Fruit fly (Drosophila melanogaster): ENCODE measurements around the gene nvd.

nvd gene

DNA sequence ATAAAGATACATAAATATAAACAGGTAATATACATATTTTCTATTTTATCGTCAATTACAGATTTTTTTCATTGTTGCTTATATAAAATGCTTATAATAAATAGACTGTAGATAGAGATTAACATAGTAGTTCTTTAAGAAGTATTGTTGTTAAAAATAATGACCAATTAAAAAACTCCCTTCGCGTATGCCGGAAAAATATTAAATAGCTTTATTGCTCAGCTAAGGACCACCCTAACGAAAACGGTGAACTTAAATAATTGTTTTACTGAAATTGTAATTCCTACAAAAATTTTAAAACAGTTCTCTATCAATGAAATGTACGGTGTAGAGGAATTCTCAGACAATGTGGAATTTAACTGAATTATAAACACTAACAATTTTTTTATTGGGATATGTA, at the start of gene nvd:
Gene nvd, plus strand, starts transcription at position 301 of the 400 bp plus-strand sequence.
- TF ChIP-seq CTCF (optimal IDR thresholded peaks at IDR 0.05) (no peak), CG8478 (optimal IDR thresholded peaks at IDR 0.05) (no peak)

Measured in S2 (cell line).